Worm (Caenorhabditis elegans) whole organism, mixed stage, embryonic: ENCODE results near the gene srh-266.

ENCODE experiments used
- ceh-43 ChIP-seq: fragments of 200-800 bp; sonication (Bioruptor generic); optimal IDR thresholded peaks from 2 replicates; lab custom pipeline; 2018; ENCODE audit warnings: mild to moderate bottlenecking, missing genetic modification characterization, moderate library complexity, missing compliant biosample characterization
- lin-13 ChIP-seq: fragments of 150-350 bp; optimal IDR thresholded peaks from 2 replicates; lab custom pipeline; 2014; ENCODE audit warnings: missing biosample characterization, missing genetic modification characterization
- lin-32 ChIP-seq: fragments of 200-800 bp; sonication (Bioruptor generic); optimal IDR thresholded peaks from 2 replicates; lab custom pipeline; 2018; ENCODE audit warnings: mild to moderate bottlenecking, missing genetic modification characterization, missing compliant biosample characterization
- nhr-237 ChIP-seq: fragments of 150-350 bp; optimal IDR thresholded peaks from 2 replicates; lab custom pipeline; 2014; ENCODE audit warnings: missing biosample characterization, missing genetic modification characterization
- nhr-28 ChIP-seq: fragments of 150-350 bp; optimal IDR thresholded peaks from 2 replicates; lab custom pipeline; 2014; ENCODE audit warnings: missing biosample characterization, missing genetic modification characterization
- unc-62 ChIP-seq: fragments of 150-350 bp; optimal IDR thresholded peaks from 2 replicates; lab custom pipeline; 2014; ENCODE audit warnings: missing biosample characterization, missing genetic modification reagents, missing genetic modification characterization
- ztf-11 ChIP-seq: fragments of 150-350 bp; optimal IDR thresholded peaks from 2 replicates; lab custom pipeline; 2014; ENCODE audit warnings: missing biosample characterization, missing genetic modification characterization

ce11 chrV:627585-627984 is 37.0 kb upstream of the srh-266 start, which contains the start of gene F48G7.8:
- TF ChIP-seq ztf-11 (tag; lab: Kevin White, UChicago) (no peak), lin-13 (tag; lab: Kevin White, UChicago) (no peak), unc-62 (GFP tag; lab: Kevin White, UChicago) (no peak), nhr-237 (tag; lab: Kevin White, UChicago) (no peak), ceh-43 (GFP tag; lab: Kevin White, UChicago) (no peak), lin-32 (GFP tag; lab: Kevin White, UChicago) (no peak), nhr-28 (tag; lab: Kevin White, UChicago) (no peak)
